Fruit fly (Drosophila melanogaster): ENCODE data around the gene Mcm10.

DNA sequence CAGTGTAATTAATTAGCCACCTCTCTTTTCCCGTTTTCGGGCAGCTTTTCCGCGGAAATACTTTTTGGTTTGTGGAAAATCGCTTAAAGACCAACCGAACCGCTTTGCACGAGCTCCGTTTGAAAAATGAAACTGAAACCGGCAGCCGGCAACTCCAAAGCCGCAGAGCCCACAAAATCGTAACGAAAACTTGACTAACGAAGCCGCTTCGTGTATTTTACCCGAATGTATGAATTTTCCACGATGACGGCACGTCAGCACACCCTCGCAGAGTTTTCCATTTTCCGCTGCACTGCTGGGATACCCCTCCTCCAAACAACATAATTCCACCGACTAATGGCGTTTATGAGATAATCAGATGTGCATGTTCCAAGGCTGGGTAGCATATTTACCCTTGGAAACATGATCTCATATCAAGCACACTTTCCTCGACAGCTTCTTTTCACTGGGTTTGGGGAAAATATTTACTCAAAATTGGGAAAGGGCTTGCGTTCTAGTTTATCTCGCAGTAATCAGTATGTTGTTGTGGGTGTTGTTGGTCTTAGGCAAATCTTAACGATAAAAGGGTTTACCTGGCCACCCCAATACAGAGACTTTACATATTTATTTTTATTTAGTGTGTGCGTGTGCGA is 19.0 kb downstream of the Mcm10 start, which contains the start of gene Ret:
- TF ChIP-seq dsf (GFP tag; optimal IDR thresholded peaks at IDR 0.05; ENCODE audit: borderline replicate concordance) (no peak), Sp1 (GFP tag; optimal IDR thresholded peaks at IDR 0.05) (no peak)
